Fruit fly (Drosophila melanogaster) whole organism, embryonic: Measurements from ENCODE around the gene Idgf3.

Experiments used
- Ada2b ChIP-seq: fragments of 200-800 bp; sonication (Bioruptor generic); IDR thresholded peaks from 2 replicates; pipeline ENCODE4 v1.3.6; 2022; ENCODE audit warnings: missing biosample characterization, missing genetic modification characterization
- CG11456 ChIP-seq: fragments of 200-800 bp; sonication (Bioruptor generic); IDR thresholded peaks from 3 replicates; pipeline ENCODE4 v1.3.6; 2022; ENCODE audit warnings: missing biosample characterization, missing genetic modification characterization
- CG13424 ChIP-seq: fragments of 200-800 bp; sonication (Bioruptor generic); optimal IDR thresholded peaks from 2 replicates; lab custom pipeline; 2019; ENCODE audit warnings: missing biosample characterization, mild to moderate bottlenecking, missing genetic modification characterization, moderate library complexity
- CG13775 ChIP-seq: fragments of 200-800 bp; sonication (Bioruptor generic); optimal IDR thresholded peaks from 3 replicates; lab custom pipeline; 2017; ENCODE audit warnings: missing biosample characterization, mild to moderate bottlenecking, missing genetic modification characterization
- CG14965 ChIP-seq: fragments of 200-800 bp; sonication (Bioruptor generic); optimal IDR thresholded peaks from 2 replicates; lab custom pipeline; 2016; ENCODE audit warnings: missing biosample characterization, missing genetic modification characterization, borderline replicate concordance
- CG17359 ChIP-seq: fragments of 200-800 bp; sonication (Bioruptor generic); optimal IDR thresholded peaks from 3 replicates; lab custom pipeline; 2018; ENCODE audit warnings: missing biosample characterization, mild to moderate bottlenecking, missing genetic modification characterization, moderate library complexity
- CG1832 ChIP-seq: fragments of 200-800 bp; sonication (Bioruptor generic); optimal IDR thresholded peaks from 2 replicates; lab custom pipeline; 2017; ENCODE audit warnings: missing biosample characterization, mild to moderate bottlenecking, missing genetic modification characterization, inconsistent platforms
- CG18476 ChIP-seq: fragments of 200-800 bp; sonication (Bioruptor generic); optimal IDR thresholded peaks from 2 replicates; lab custom pipeline; 2016; ENCODE audit warnings: missing biosample characterization, mild to moderate bottlenecking, missing genetic modification characterization
- CG2199 ChIP-seq: fragments of 200-800 bp; sonication (Bioruptor generic); IDR thresholded peaks from 3 replicates; pipeline ENCODE4 v1.3.6; 2022; ENCODE audit warnings: missing biosample characterization, missing genetic modification characterization
- CG2712 ChIP-seq: fragments of 200-800 bp; optimal IDR thresholded peaks from 3 replicates; lab custom pipeline; 2019; ENCODE audit warnings: missing biosample characterization, mild to moderate bottlenecking, missing genetic modification characterization, moderate library complexity
- CG31365 ChIP-seq: fragments of 200-800 bp; sonication (Bioruptor generic); optimal IDR thresholded peaks from 2 replicates; lab custom pipeline; 2018; ENCODE audit warnings: missing biosample characterization, mild to moderate bottlenecking, missing genetic modification characterization
- CG34422 ChIP-seq: fragments of 200-800 bp; sonication (Bioruptor generic); IDR thresholded peaks from 3 replicates; pipeline ENCODE4 v1.3.6; 2022; ENCODE audit warnings: missing biosample characterization, missing genetic modification characterization
- CG4424 ChIP-seq: fragments of 200-800 bp; sonication (Bioruptor generic); optimal IDR thresholded peaks from 3 replicates; lab custom pipeline; 2016; ENCODE audit warnings: missing biosample characterization, missing genetic modification characterization
- CG6272 ChIP-seq: fragments of 200-800 bp; sonication (Bioruptor generic); IDR thresholded peaks from 2 replicates; pipeline ENCODE4 v1.3.6; 2022; ENCODE audit warnings: missing biosample characterization, missing genetic modification characterization
- CG6689 ChIP-seq: fragments of 200-800 bp; sonication (Bioruptor generic); IDR thresholded peaks from 2 replicates; pipeline ENCODE4 v1.3.6; 2022; ENCODE audit warnings: missing biosample characterization, missing genetic modification characterization
- CG7839 ChIP-seq: fragments of 200-800 bp; sonication (Bioruptor generic); optimal IDR thresholded peaks from 3 replicates; lab custom pipeline; 2018; ENCODE audit warnings: missing biosample characterization, mild to moderate bottlenecking, missing genetic modification characterization, moderate library complexity
- CG9727 ChIP-seq: fragments of 200-800 bp; sonication (Bioruptor generic); optimal IDR thresholded peaks from 3 replicates; lab custom pipeline; 2017; ENCODE audit warnings: missing biosample characterization, mild to moderate bottlenecking, missing genetic modification characterization
- CrebB ChIP-seq: fragments of 200-800 bp; sonication (Bioruptor generic); optimal IDR thresholded peaks from 3 replicates; lab custom pipeline; 2018; ENCODE audit warnings: missing biosample characterization, mild to moderate bottlenecking, missing genetic modification characterization
- D ChIP-seq, 2 experiments: fragments of 200-800 bp in 1 of 2; fragments of >200 bp in 1 of 2; sonication (Bioruptor generic) in 1 of 2; optimal IDR thresholded peaks; 2 replicates in 1 of 2; 3 replicates in 1 of 2; lab custom pipeline; 2017; ENCODE audit warnings: mild to moderate bottlenecking in 1 of 2, missing biosample characterization in 1 of 2, missing genetic modification characterization in 1 of 2, missing genetic modification reagents in 1 of 2
- D19A ChIP-seq: fragments of 200-800 bp; optimal IDR thresholded peaks from 3 replicates; lab custom pipeline; 2019; ENCODE audit warnings: missing biosample characterization, mild to moderate bottlenecking, missing genetic modification characterization, moderate library complexity
- Dll ChIP-seq: fragments of 200-800 bp; sonication (Bioruptor generic); IDR thresholded peaks from 4 replicates; pipeline ENCODE4 v1.3.6; 2022; ENCODE audit warnings: missing biosample characterization, missing genetic modification characterization; ENCODE audit not compliant: partially characterized antibody
- HLH3B ChIP-seq: fragments of 200-800 bp; sonication (Bioruptor generic); IDR thresholded peaks from 2 replicates; pipeline ENCODE4 v1.3.6; 2022; ENCODE audit warnings: missing biosample characterization, missing genetic modification characterization
- HLH4C ChIP-seq: fragments of 200-800 bp; sonication (Bioruptor generic); IDR thresholded peaks from 3 replicates; pipeline ENCODE4 v1.3.6; 2022; ENCODE audit warnings: missing biosample characterization, missing genetic modification characterization; ENCODE audit not compliant: partially characterized antibody
- MTF-1 ChIP-seq: fragments of 200-800 bp; sonication (Bioruptor generic); optimal IDR thresholded peaks from 2 replicates; lab custom pipeline; 2018; ENCODE audit warnings: missing biosample characterization, mild to moderate bottlenecking, missing genetic modification characterization, borderline replicate concordance
- Mad ChIP-seq: fragments of 200-800 bp; sonication (Bioruptor generic); optimal IDR thresholded peaks from 2 replicates; lab custom pipeline; 2016; ENCODE audit warnings: missing biosample characterization, missing genetic modification characterization
- Med ChIP-seq: fragments of 200-800 bp; sonication (Bioruptor generic); peaks from one replicate; lab custom pipeline; 2016; ENCODE audit warnings: missing biosample characterization, missing genetic modification characterization, mild to moderate bottlenecking, inconsistent platforms, moderate library complexity
- NC2α ChIP-seq: fragments of 200-800 bp; sonication (Bioruptor generic); optimal IDR thresholded peaks from 2 replicates; lab custom pipeline; 2016; ENCODE audit warnings: missing biosample characterization, missing genetic modification characterization
- Optix ChIP-seq: fragments of 200-800 bp; sonication (Bioruptor generic); IDR thresholded peaks from 3 replicates; pipeline ENCODE4 v1.3.6; 2022; ENCODE audit warnings: missing biosample characterization, missing genetic modification characterization
- PHDP ChIP-seq: fragments of 200-800 bp; sonication (Bioruptor generic); optimal IDR thresholded peaks from 3 replicates; lab custom pipeline; 2018; ENCODE audit warnings: missing biosample characterization, mild to moderate bottlenecking, missing genetic modification characterization, moderate library complexity
- Pdp1 ChIP-seq, 2 experiments: fragments of 200-800 bp; sonication (Bioruptor generic); optimal IDR thresholded peaks; 3 replicates each; lab custom pipeline; 2016; ENCODE audit warnings: missing biosample characterization in 2 of 2, missing genetic modification characterization in 2 of 2, mild to moderate bottlenecking in 1 of 2, moderate library complexity in 1 of 2
- Sox102F ChIP-seq: fragments of 200-800 bp; sonication (Bioruptor generic); optimal IDR thresholded peaks from 2 replicates; lab custom pipeline; 2018; ENCODE audit warnings: missing biosample characterization, mild to moderate bottlenecking, missing genetic modification characterization, moderate library complexity
- Xbp1 ChIP-seq: fragments of 200-800 bp; sonication (Bioruptor generic); optimal IDR thresholded peaks from 3 replicates; lab custom pipeline; 2016; ENCODE audit warnings: missing biosample characterization, mild to moderate bottlenecking, missing genetic modification characterization
- Xrp1 ChIP-seq: fragments of 200-800 bp; sonication (Bioruptor generic); IDR thresholded peaks from 2 replicates; pipeline ENCODE4 v1.3.6; 2022; ENCODE audit warnings: missing biosample characterization, missing genetic modification characterization
- ara ChIP-seq: fragments of 200-800 bp; sonication (Bioruptor generic); IDR thresholded peaks from 2 replicates; pipeline ENCODE4 v1.3.6; 2022; ENCODE audit warnings: missing biosample characterization, missing genetic modification characterization
- az2 ChIP-seq: fragments of 200-800 bp; sonication (Bioruptor generic); optimal IDR thresholded peaks from 3 replicates; lab custom pipeline; 2016; ENCODE audit warnings: missing biosample characterization, missing genetic modification characterization
- bcd ChIP-seq: fragments of 200-800 bp; sonication (Bioruptor generic); optimal IDR thresholded peaks from 2 replicates; lab custom pipeline; 2017; ENCODE audit warnings: missing biosample characterization, mild to moderate bottlenecking, missing genetic modification characterization
- bsh ChIP-seq, 2 experiments: fragments of 200-800 bp; sonication (Bioruptor generic); optimal IDR thresholded peaks; 2 replicates each; lab custom pipeline; 2017 to 2018; ENCODE audit warnings: mild to moderate bottlenecking in 2 of 2, missing biosample characterization in 2 of 2, missing genetic modification characterization in 2 of 2, moderate library complexity in 1 of 2
- croc ChIP-seq: fragments of 200-800 bp; sonication (Bioruptor generic); conservative IDR thresholded peaks from 3 replicates; pipeline ENCODE4 v1.3.6; 2022; ENCODE audit warnings: missing biosample characterization, missing genetic modification characterization
- eve ChIP-seq, 2 experiments: fragments of >200 bp; optimal IDR thresholded peaks; 2 replicates each; lab custom pipeline; 2017; ENCODE audit warnings: missing biosample characterization in 2 of 2, missing genetic modification characterization in 2 of 2
- fd64A ChIP-seq: fragments of 200-800 bp; sonication (Bioruptor generic); optimal IDR thresholded peaks from 3 replicates; lab custom pipeline; 2018; ENCODE audit warnings: missing biosample characterization, mild to moderate bottlenecking, missing genetic modification characterization
- kni ChIP-seq: fragments of 200-800 bp; sonication (Bioruptor generic); optimal IDR thresholded peaks from 3 replicates; lab custom pipeline; 2017; ENCODE audit warnings: mild to moderate bottlenecking, missing biosample characterization, missing genetic modification reagents, missing genetic modification characterization
- lab ChIP-seq: fragments of 200-800 bp; sonication (Bioruptor generic); optimal IDR thresholded peaks from 3 replicates; lab custom pipeline; 2017; ENCODE audit warnings: missing biosample characterization, missing genetic modification characterization, mild to moderate bottlenecking, moderate library complexity, missing genetic modification reagents
- lilli ChIP-seq: fragments of 200-800 bp; sonication (Bioruptor generic); optimal IDR thresholded peaks from 3 replicates; lab custom pipeline; 2016; ENCODE audit warnings: missing biosample characterization, missing genetic modification characterization
- lmd ChIP-seq: fragments of 200-800 bp; sonication (Bioruptor generic); IDR thresholded peaks from 2 replicates; pipeline ENCODE4 v1.3.6; 2022; ENCODE audit warnings: missing biosample characterization, missing genetic modification characterization
- nerfin-2 ChIP-seq: fragments of 200-800 bp; sonication (Bioruptor generic); IDR thresholded peaks from 2 replicates; pipeline ENCODE4 v1.3.6; 2022; ENCODE audit warnings: missing biosample characterization, missing genetic modification characterization; ENCODE audit not compliant: partially characterized antibody
- pho ChIP-seq: fragments of 200-800 bp; sonication (Bioruptor generic); optimal IDR thresholded peaks from 2 replicates; lab custom pipeline; 2016; ENCODE audit warnings: missing biosample characterization, missing genetic modification characterization
- phol ChIP-seq: fragments of 200-800 bp; sonication (Bioruptor generic); optimal IDR thresholded peaks from 3 replicates; lab custom pipeline; 2018; ENCODE audit warnings: missing biosample characterization, mild to moderate bottlenecking, missing genetic modification characterization, moderate library complexity
- tio ChIP-seq: fragments of 200-800 bp; sonication (Bioruptor generic); optimal IDR thresholded peaks from 2 replicates; lab custom pipeline; 2017; ENCODE audit warnings: missing biosample characterization, missing genetic modification characterization, inconsistent platforms
- unc-4 ChIP-seq: fragments of 200-800 bp; sonication (Bioruptor generic); IDR thresholded peaks from 2 replicates; pipeline ENCODE4 v1.3.6; 2022; ENCODE audit warnings: missing biosample characterization, missing genetic modification characterization; ENCODE audit not compliant: partially characterized antibody

Idgf3 gene

dm6 chr2L:16498100-16498499 is 47.4 kb downstream of the Idgf3 start (continued):
- peak; percentile 14 for TF ChIP-seq lab
- peak; percentile 34 for TF ChIP-seq CG17359 (tag; lab: Kevin White, UChicago)
- TF ChIP-seq az2 (GFP tag; lab: Kevin White, UChicago) = peak; percentile 14
- peak; percentile 59 for TF ChIP-seq Sox102F (GFP tag; lab: Kevin White, UChicago)
- TF ChIP-seq CG9727 = peak; percentile 16
- TF ChIP-seq bsh (GFP tag; optimal IDR thresholded peaks at IDR 0.05; lab: Kevin White, UChicago) = peak in 1 of 2 experiments; percentile 54
- peak; percentile 52; the same call in 1 of the 2 replicates for TF ChIP-seq HLH3B (GFP tag; lab: Robert Waterston, UW)
- no peak for TF ChIP-seq PHDP
- no peak for TF ChIP-seq kni (GFP tag; lab: Kevin White, UChicago)
- no peak for TF ChIP-seq croc (GFP tag; lab: Robert Waterston, UW)
- TF ChIP-seq CG11456 (GFP tag; lab: Robert Waterston, UW) = no peak
- TF ChIP-seq nerfin-2 (GFP tag; lab: Robert Waterston, UW) = no peak
- TF ChIP-seq Pdp1 (GFP tag; optimal IDR thresholded peaks at IDR 0.05; lab: Kevin White, UChicago) = peak in 1 of 2 experiments; percentile 19
- TF ChIP-seq MTF-1 = no peak
- TF ChIP-seq CG2712 (tag; lab: Kevin White, UChicago) = peak; percentile 45
- TF ChIP-seq pho = no peak
- peak; percentile 24 for TF ChIP-seq D19A (tag; lab: Kevin White, UChicago)
- TF ChIP-seq CG6689 (GFP tag; lab: Robert Waterston, UW) = peak; percentile 46; the same call in 1 of the 2 replicates
- TF ChIP-seq phol (tag; lab: Kevin White, UChicago) = peak; percentile 34
- no peak for TF ChIP-seq Ada2b (GFP tag; lab: Robert Waterston, UW)
- no peak for TF ChIP-seq fd64A (GFP tag; lab: Kevin White, UChicago)
- peak; percentile 46 for TF ChIP-seq Med (GFP tag; lab: Kevin White, UChicago)
- no peak for TF ChIP-seq CG18476
- TF ChIP-seq CG34422 (GFP tag; lab: Robert Waterston, UW) = 0 out of 3 replicates have a peak, but pooled peaks have one; percentile 9
- TF ChIP-seq bcd = no peak
- no peak for TF ChIP-seq CG1832 (GFP tag; lab: Kevin White, UChicago)
- no peak for TF ChIP-seq Optix (GFP tag; lab: Robert Waterston, UW)
- no peak for TF ChIP-seq CG13424 (tag; lab: Kevin White, UChicago)
- no peak for TF ChIP-seq Dll (GFP tag; lab: Robert Waterston, UW)
- peak; percentile 51 for TF ChIP-seq CG7839 (tag; lab: Kevin White, UChicago)
- TF ChIP-seq Xbp1 (GFP tag; lab: Kevin White, UChicago) = peak; percentile 45
- 0 out of 2 replicates have a peak, but pooled peaks have one; percentile 6 for TF ChIP-seq lmd (GFP tag; lab: Robert Waterston, UW)
- TF ChIP-seq Mad = no peak
- no peak for TF ChIP-seq CG31365 (tag; lab: Kevin White, UChicago)
- TF ChIP-seq Xrp1 (GFP tag; lab: Robert Waterston, UW) = peak; percentile 66
- no peak for TF ChIP-seq eve (GFP tag; optimal IDR thresholded peaks at IDR 0.05; lab: Kevin White, UChicago)
- TF ChIP-seq CG14965 (GFP tag; lab: Kevin White, UChicago) = no peak
- peak; percentile 38 for TF ChIP-seq CG4424 (GFP tag; lab: Kevin White, UChicago)
- TF ChIP-seq lilli (GFP tag; lab: Kevin White, UChicago) = peak; percentile 7
- 0 out of 2 replicates have a peak, but pooled peaks have one; percentile 27 for TF ChIP-seq CG6272 (GFP tag; lab: Robert Waterston, UW)
- TF ChIP-seq D (optimal IDR thresholded peaks at IDR 0.05; lab: Kevin White, UChicago) = no peak
- TF ChIP-seq D (GFP tag; optimal IDR thresholded peaks at IDR 0.05; lab: Kevin White, UChicago) = no peak
- TF ChIP-seq NC2α (GFP tag; lab: Kevin White, UChicago) = no peak
- peak; percentile 28 for TF ChIP-seq CG13775
- TF ChIP-seq unc-4 = no peak
- TF ChIP-seq CrebB = no peak
- TF ChIP-seq ara (GFP tag; lab: Robert Waterston, UW) = no peak
- no peak for TF ChIP-seq HLH4C (GFP tag; lab: Robert Waterston, UW)
- TF ChIP-seq CG2199 (GFP tag; lab: Robert Waterston, UW) = no peak
- TF ChIP-seq tio (GFP tag; lab: Kevin White, UChicago) = peak; percentile 30
